Fruit fly (Drosophila melanogaster): ENCODE results near the gene SNF4Agamma.

Gene SNF4Agamma

dm6 chr3R:21205680-21206326 is 65.3 kb downstream of the SNF4Agamma start (continued):
- TF ChIP-seq Fer1 (GFP tag; optimal IDR thresholded peaks at IDR 0.05) (no peak), cad (GFP tag; optimal IDR thresholded peaks at IDR 0.05) (no peak), PHDP (tag; optimal IDR thresholded peaks at IDR 0.05) (no peak), ci (GFP tag; IDR thresholded peaks at IDR 0.05) (peak; percentile 64), knrl (GFP tag; IDR thresholded peaks at IDR 0.05; ENCODE audit: partially characterized antibody) (no peak), nerfin-2 (GFP tag; IDR thresholded peaks at IDR 0.05; ENCODE audit: partially characterized antibody) (0 out of 2 replicates have a peak, but pooled peaks have one; percentile 22), CG31441 (GFP tag; IDR thresholded peaks at IDR 0.05) (peak; percentile 61), CG2712 (tag; optimal IDR thresholded peaks at IDR 0.05) (no peak), toy (GFP tag; IDR thresholded peaks at IDR 0.05) (no peak), Dp (GFP tag; optimal IDR thresholded peaks at IDR 0.05) (no peak), CG18476 (GFP tag; optimal IDR thresholded peaks at IDR 0.05) (peak; percentile 13), CG8089 (GFP tag; optimal IDR thresholded peaks at IDR 0.05) (no peak), wdn (GFP tag; IDR thresholded peaks at IDR 0.05) (no peak), CG13624 (GFP tag; optimal IDR thresholded peaks at IDR 0.05) (no peak), CG32772 (GFP tag; IDR thresholded peaks at IDR 0.05) (peak; percentile 53; the same call in 1 of the 2 replicates), sisA (GFP tag; IDR thresholded peaks at IDR 0.05) (peak; percentile 57), CG7963 (GFP tag; IDR thresholded peaks at IDR 0.05; ENCODE audit: partially characterized antibody) (no peak), NfI (GFP tag; optimal IDR thresholded peaks at IDR 0.05) (no peak), CG34422 (GFP tag; IDR thresholded peaks at IDR 0.05) (peak; percentile 17; the same call in 1 of the 3 replicates), nerfin-1 (tag; optimal IDR thresholded peaks at IDR 0.05) (no peak), lilli (GFP tag; optimal IDR thresholded peaks at IDR 0.05) (no peak), Asciz (GFP tag; optimal IDR thresholded peaks at IDR 0.05) (no peak), CG7556 (GFP tag; optimal IDR thresholded peaks at IDR 0.05) (peak; percentile 60), CG10274 (GFP tag; optimal IDR thresholded peaks at IDR 0.05) (no peak), oc (tag; optimal IDR thresholded peaks at IDR 0.05) (peak; percentile 55), CG17361 (GFP tag; IDR thresholded peaks at IDR 0.05) (peak; percentile 78), Hr78 (GFP tag; optimal IDR thresholded peaks at IDR 0.05) (no peak), hb (GFP tag; IDR thresholded peaks at IDR 0.05; ENCODE audit: partially characterized antibody) (no peak), CG2875 (GFP tag; optimal IDR thresholded peaks at IDR 0.05) (peak; percentile 62), CG11085 (GFP tag; IDR thresholded peaks at IDR 0.05) (no peak), grn (GFP tag; optimal IDR thresholded peaks at IDR 0.05) (peak; percentile 36), Hr51 (GFP tag; optimal IDR thresholded peaks at IDR 0.05) (no peak), CG7357 (GFP tag; IDR thresholded peaks at IDR 0.05) (peak; percentile 21; the same call in 1 of the 3 replicates), lab (GFP tag; optimal IDR thresholded peaks at IDR 0.05) (peak; percentile 22), chif (GFP tag; optimal IDR thresholded peaks at IDR 0.05) (no peak), CG14860 (GFP tag; IDR thresholded peaks at IDR 0.05; ENCODE audit: partially characterized antibody) (no peak), gt (GFP tag; IDR thresholded peaks at IDR 0.05) (0 out of 2 replicates have a peak, but pooled peaks have one; percentile 48), chn (GFP tag; optimal IDR thresholded peaks at IDR 0.05) (peak; percentile 43), lov (optimal IDR thresholded peaks at IDR 0.05) (no peak), lov (GFP tag; IDR thresholded peaks at IDR 0.05) (peak; percentile 61; the same call in 1 of the 3 replicates), ham (GFP tag; IDR thresholded peaks at IDR 0.05) (no peak), zfh2 (GFP tag; optimal IDR thresholded peaks at IDR 0.05) (no peak), slou (GFP tag; optimal IDR thresholded peaks at IDR 0.05) (no peak), Chrac-16 (GFP tag; optimal IDR thresholded peaks at IDR 0.05) (peak; percentile 13), lmd (GFP tag; IDR thresholded peaks at IDR 0.05) (peak; percentile 41; the same call in 1 of the 2 replicates), ro (GFP tag; IDR thresholded peaks at IDR 0.05) (no peak), tna (GFP tag; IDR thresholded peaks at IDR 0.05; ENCODE audit: partially characterized antibody) (no peak), Jarid2 (GFP tag; optimal IDR thresholded peaks at IDR 0.05) (no peak), CG15514 (GFP tag; optimal IDR thresholded peaks at IDR 0.05) (no peak)
